Fruit fly (Drosophila melanogaster): Measurements from ENCODE around the gene D19B.

D19B gene

dm6 chr3L:6173826-6174255 is 10.9 kb downstream of the D19B start, which contains the start of the genes fmt and CG7376 (continued):
- TF ChIP-seq ato (GFP tag; IDR thresholded peaks at IDR 0.05; ENCODE audit: partially characterized antibody) (peak; percentile 79), CG6254 (GFP tag; optimal IDR thresholded peaks at IDR 0.05) (no peak), CG2889 (GFP tag; IDR thresholded peaks at IDR 0.05) (no peak), Dad (GFP tag; optimal IDR thresholded peaks at IDR 0.05) (no peak), CG8765 (GFP tag; IDR thresholded peaks at IDR 0.05) (no peak), Atf-2 (GFP tag; optimal IDR thresholded peaks at IDR 0.05) (no peak), tll (GFP tag; optimal IDR thresholded peaks at IDR 0.05) (no peak), rib (GFP tag; IDR thresholded peaks at IDR 0.05) (no peak), lov (optimal IDR thresholded peaks at IDR 0.05) (no peak), lov (GFP tag; IDR thresholded peaks at IDR 0.05) (no peak), CG10543 (GFP tag; optimal IDR thresholded peaks at IDR 0.05) (no peak), Med (GFP tag) (no peak), CG34422 (GFP tag; IDR thresholded peaks at IDR 0.05) (no peak), onecut (GFP tag; IDR thresholded peaks at IDR 0.05) (no peak), grau (tag; optimal IDR thresholded peaks at IDR 0.05) (no peak), tx (GFP tag; optimal IDR thresholded peaks at IDR 0.05) (no peak), gsb-n (tag; optimal IDR thresholded peaks at IDR 0.05) (no peak), E2f1 (GFP tag; IDR thresholded peaks at IDR 0.05) (no peak), amos (GFP tag; IDR thresholded peaks at IDR 0.05; ENCODE audit: partially characterized antibody) (peak; percentile 63), CG17802 (tag; optimal IDR thresholded peaks at IDR 0.05) (peak; percentile 56), Meics (GFP tag; optimal IDR thresholded peaks at IDR 0.05) (no peak), CG12155 (GFP tag; optimal IDR thresholded peaks at IDR 0.05) (peak; percentile 49), H15 (GFP tag; IDR thresholded peaks at IDR 0.05) (no peak), CG16863 (GFP tag; optimal IDR thresholded peaks at IDR 0.05) (no peak), peb (GFP tag; IDR thresholded peaks at IDR 0.05) (no peak), bowl (GFP tag; IDR thresholded peaks at IDR 0.05) (no peak), fd64A (GFP tag; optimal IDR thresholded peaks at IDR 0.05) (no peak), CG4707 (GFP tag; optimal IDR thresholded peaks at IDR 0.05) (no peak), CG13123 (GFP tag; optimal IDR thresholded peaks at IDR 0.05) (no peak), fru (optimal IDR thresholded peaks at IDR 0.05) (no peak), MESR4 (GFP tag; optimal IDR thresholded peaks at IDR 0.05) (no peak), CG5180 (GFP tag; optimal IDR thresholded peaks at IDR 0.05) (no peak), gfzf (GFP tag; optimal IDR thresholded peaks at IDR 0.05) (no peak), wor (GFP tag; IDR thresholded peaks at IDR 0.05) (no peak), Doc2 (GFP tag; IDR thresholded peaks at IDR 0.05) (no peak), Hr39 (optimal IDR thresholded peaks at IDR 0.05) (no peak), HmgD (GFP tag; optimal IDR thresholded peaks at IDR 0.05) (no peak), Myb (GFP tag; optimal IDR thresholded peaks at IDR 0.05) (no peak), CG18599 (GFP tag; optimal IDR thresholded peaks at IDR 0.05) (no peak), insv (GFP tag; optimal IDR thresholded peaks at IDR 0.05) (no peak), CG13624 (GFP tag; optimal IDR thresholded peaks at IDR 0.05) (no peak), CG33213 (GFP tag; optimal IDR thresholded peaks at IDR 0.05) (no peak), tin (GFP tag; optimal IDR thresholded peaks at IDR 0.05) (no peak), CG12299 (tag; optimal IDR thresholded peaks at IDR 0.05) (no peak), CG33557 (GFP tag; optimal IDR thresholded peaks at IDR 0.05) (no peak), CG9876 (GFP tag; optimal IDR thresholded peaks at IDR 0.05) (no peak), ash1 (GFP tag; optimal IDR thresholded peaks at IDR 0.05) (no peak), gcm (GFP tag; optimal IDR thresholded peaks at IDR 0.05) (no peak), lilli (GFP tag; optimal IDR thresholded peaks at IDR 0.05) (peak; percentile 34), CG11247 (GFP tag; IDR thresholded peaks at IDR 0.05) (no peak), CG16813 (GFP tag; IDR thresholded peaks at IDR 0.05; ENCODE audit: partially characterized antibody) (peak; percentile 81), maf-S (GFP tag; optimal IDR thresholded peaks at IDR 0.05) (no peak), CG5245 (GFP tag; optimal IDR thresholded peaks at IDR 0.05) (no peak)

Measured in whole organism, embryonic.